Worm (Caenorhabditis elegans) whole organism, L4 larva: Measurements from ENCODE around the gene F47E1.4.

Source experiments
- R02D3.7 ChIP-seq: fragments of 150-350 bp; sonication (generic microtip); optimal IDR thresholded peaks from 3 replicates; lab custom pipeline; 2014; ENCODE audit warnings: missing biosample characterization, missing genetic modification characterization
- ZK546.5 ChIP-seq, 2 experiments: sonication (generic microtip); optimal IDR thresholded peaks; 2 replicates each; lab custom pipeline; 2017; ENCODE audit warnings: missing biosample characterization in 2 of 2, missing genetic modification characterization in 2 of 2
- dve-1 ChIP-seq: sonication (generic microtip); optimal IDR thresholded peaks from 2 replicates; lab custom pipeline; 2017; ENCODE audit warnings: antibody characterized with exemption, mild to moderate bottlenecking, missing genetic modification characterization, missing compliant biosample characterization; ENCODE audit not compliant: insufficient read depth
- unc-62 ChIP-seq, 3 experiments: fragments of 150-350 bp in 1 of 3; sonication (generic microtip); optimal IDR thresholded peaks in 2 of 3; peaks in 1 of 3; 1 replicate in 1 of 3; 2 replicates in 2 of 3; lab custom pipeline; 2014 to 2017; ENCODE audit warnings: missing biosample characterization in 3 of 3, missing genetic modification characterization in 3 of 3, missing genetic modification reagents in 3 of 3, missing genotype in 1 of 3

ce11 chrX:9102150-9102549 is 39.5 kb downstream of the F47E1.4 start:
- TF ChIP-seq dve-1 (tag; lab: Kevin White, UChicago): peak; percentile 38
- no peak for TF ChIP-seq unc-62 (GFP tag; optimal IDR thresholded peaks at IDR 0.05 in 1 of 2; lab: Kevin White, UChicago)
- no peak for TF ChIP-seq unc-62 (tag; optimal IDR thresholded peaks at IDR 0.05; lab: Kevin White, UChicago)
- no peak for TF ChIP-seq R02D3.7 (tag; lab: Kevin White, UChicago)
- TF ChIP-seq ZK546.5 (tag; optimal IDR thresholded peaks at IDR 0.05; lab: Kevin White, UChicago): no peak
